Fruit fly (Drosophila melanogaster): Measurements from ENCODE around the gene RhoGAP93B.

Gene RhoGAP93B

dm6 chr3R:21084979-21085378 is 12.6 kb downstream of the RhoGAP93B start:
- TF ChIP-seq CG8478 (optimal IDR thresholded peaks at IDR 0.05) (no peak), CTCF (optimal IDR thresholded peaks at IDR 0.05) (no peak)

DNA sequence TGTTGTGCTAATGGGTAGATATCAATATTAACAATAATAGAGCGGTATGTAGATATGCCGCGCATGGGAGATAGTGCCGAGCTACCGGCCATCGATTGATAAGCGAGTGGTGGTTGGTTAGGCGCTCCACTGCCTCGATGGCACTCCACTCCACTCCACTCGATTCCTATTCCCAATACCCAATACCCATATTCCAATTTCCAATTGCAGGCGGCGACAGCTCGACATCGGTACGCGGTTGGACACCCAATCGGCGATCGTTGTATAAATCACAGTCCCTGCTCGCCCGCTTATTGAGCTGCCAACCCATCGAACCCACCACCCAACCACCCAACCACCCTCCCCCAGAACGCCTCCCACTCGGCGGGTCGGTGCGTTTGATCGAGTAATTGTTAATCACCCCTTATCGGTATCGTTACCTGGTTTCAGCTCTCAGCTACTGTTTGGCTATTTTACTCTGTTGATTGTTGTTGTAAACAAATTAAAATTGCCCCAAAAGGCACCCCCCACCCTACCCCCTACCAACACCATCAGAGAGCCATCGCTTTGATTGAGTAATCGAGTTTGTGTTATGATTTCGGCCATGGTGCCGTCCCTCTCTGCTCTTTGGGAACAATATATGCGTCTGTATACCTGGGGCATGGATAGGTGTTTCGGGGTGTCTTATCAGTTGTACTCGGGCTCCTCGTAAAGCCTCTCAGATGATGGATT is 16.6 kb downstream of the RhoGAP93B start, which contains the start of gene HHEX:
HHEX (minus strand) TSS at position 51 of the 711 bp plus-strand sequence.
- no peak for TF ChIP-seq CTCF (optimal IDR thresholded peaks at IDR 0.05)
- no peak for TF ChIP-seq CG8478 (optimal IDR thresholded peaks at IDR 0.05)

DNA sequence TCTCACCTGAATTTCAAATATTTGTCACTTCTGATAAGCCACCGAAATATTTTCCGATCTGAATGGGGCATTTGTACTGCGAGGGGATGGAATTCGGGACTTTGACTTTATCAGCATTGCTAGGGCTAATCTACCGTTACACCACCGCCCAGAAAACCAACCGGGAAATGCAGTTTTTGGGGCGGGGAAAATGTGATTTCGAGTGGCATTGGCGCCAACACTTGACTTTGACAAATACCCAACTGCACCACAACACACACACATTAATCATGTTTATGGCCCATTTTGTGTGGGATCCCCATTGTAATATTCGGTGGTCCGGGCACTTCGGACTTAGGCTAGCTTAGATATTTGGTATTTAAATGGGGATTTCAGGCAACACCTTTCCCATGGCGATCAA is 18.7 kb downstream of the RhoGAP93B start:
- no peak for TF ChIP-seq CG8478 (optimal IDR thresholded peaks at IDR 0.05)
- TF ChIP-seq CTCF (optimal IDR thresholded peaks at IDR 0.05), result no peak

DNA sequence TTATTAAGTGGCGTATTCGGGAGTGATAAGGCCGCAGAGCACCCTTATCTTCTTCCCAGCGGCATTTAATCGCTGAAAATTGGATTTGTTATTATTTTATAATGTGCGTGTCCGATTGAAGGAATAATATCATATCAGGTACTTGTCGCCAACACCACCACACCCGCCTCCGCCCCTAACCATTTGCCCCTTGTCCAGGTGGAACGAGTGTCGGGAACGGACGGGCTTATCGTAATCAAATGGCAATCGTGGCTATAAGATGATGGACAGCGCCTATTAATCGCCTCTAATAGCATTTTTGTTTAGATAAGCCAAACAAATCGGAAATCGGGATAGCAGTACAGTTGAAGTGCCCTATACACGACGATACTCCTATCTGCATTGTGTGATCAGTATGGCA is 19.4 kb downstream of the RhoGAP93B start:
- TF ChIP-seq CG8478 (optimal IDR thresholded peaks at IDR 0.05), result no peak
- TF ChIP-seq CTCF (optimal IDR thresholded peaks at IDR 0.05), result no peak

dm6 chr3R:21077577-21077976 is 20.1 kb downstream of the RhoGAP93B start:
- TF ChIP-seq CTCF (optimal IDR thresholded peaks at IDR 0.05) (no peak), CG8478 (optimal IDR thresholded peaks at IDR 0.05) (no peak)

DNA sequence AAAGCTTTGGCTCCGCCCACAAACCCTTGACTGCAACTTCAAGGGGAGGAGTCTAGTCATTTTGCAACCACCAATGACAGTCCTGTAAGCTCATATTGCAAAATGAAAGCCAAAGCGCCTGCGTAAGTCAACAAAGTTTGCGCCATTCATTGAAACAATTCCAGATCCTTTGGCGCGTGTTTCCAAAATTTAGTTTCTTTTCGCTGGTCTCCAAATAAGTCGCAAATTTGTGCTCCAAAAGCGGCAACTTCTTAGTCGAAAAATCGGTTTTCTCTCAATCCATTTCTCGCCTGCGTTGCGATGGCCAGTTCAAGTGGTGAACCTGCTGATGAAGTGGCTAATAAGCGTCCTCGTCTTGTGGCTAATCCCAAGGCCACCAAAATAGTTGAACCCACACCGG is 23.9 kb downstream of the RhoGAP93B start, which contains the start of gene dmrt93B:
dmrt93B (plus strand) TSS at position 301 of the 400 bp plus-strand sequence.
- no peak for TF ChIP-seq CTCF (optimal IDR thresholded peaks at IDR 0.05)
- no peak for TF ChIP-seq CG8478 (optimal IDR thresholded peaks at IDR 0.05)

dm6 chr3R:21073141-21073540 is 24.5 kb downstream of the RhoGAP93B start, which contains the start of gene r-l:
Gene r-l (minus strand): TSS chr3R:21073319.
- TF ChIP-seq CTCF (optimal IDR thresholded peaks at IDR 0.05) (peak; percentile 30 to 49), CG8478 (optimal IDR thresholded peaks at IDR 0.05) (no peak)

DNA sequence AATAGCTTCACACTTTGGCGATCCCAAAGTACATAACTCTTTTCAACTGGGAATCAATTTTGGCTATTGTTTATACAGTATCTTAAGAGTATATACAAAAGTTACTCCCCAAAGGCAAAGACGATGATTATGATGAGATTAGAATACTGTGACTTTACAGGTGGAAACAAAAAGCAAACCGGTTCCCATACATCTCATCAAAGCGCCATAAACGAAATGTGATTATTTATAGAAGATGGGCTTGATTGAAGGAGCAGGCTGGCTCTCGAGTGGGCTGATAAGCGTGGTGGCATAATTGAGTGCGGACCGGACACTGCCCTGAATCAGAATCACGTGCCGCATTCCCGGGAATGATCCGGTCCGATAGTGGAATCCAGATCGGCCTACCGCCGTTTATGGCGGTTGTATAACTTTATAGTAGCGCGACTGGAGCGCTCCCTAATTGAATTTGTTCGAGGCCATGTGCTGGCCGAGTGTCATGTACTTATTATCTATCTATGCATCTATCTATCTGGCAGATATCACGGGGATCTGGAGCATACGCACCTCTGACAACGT is 25.6 kb downstream of the RhoGAP93B start:
- TF ChIP-seq CTCF (optimal IDR thresholded peaks at IDR 0.05) (no peak), CG8478 (optimal IDR thresholded peaks at IDR 0.05) (no peak)

dm6 chr3R:21071312-21071711 is 26.3 kb downstream of the RhoGAP93B start:
- TF ChIP-seq CG8478 (optimal IDR thresholded peaks at IDR 0.05), result no peak
- TF ChIP-seq CTCF (optimal IDR thresholded peaks at IDR 0.05), result no peak

DNA sequence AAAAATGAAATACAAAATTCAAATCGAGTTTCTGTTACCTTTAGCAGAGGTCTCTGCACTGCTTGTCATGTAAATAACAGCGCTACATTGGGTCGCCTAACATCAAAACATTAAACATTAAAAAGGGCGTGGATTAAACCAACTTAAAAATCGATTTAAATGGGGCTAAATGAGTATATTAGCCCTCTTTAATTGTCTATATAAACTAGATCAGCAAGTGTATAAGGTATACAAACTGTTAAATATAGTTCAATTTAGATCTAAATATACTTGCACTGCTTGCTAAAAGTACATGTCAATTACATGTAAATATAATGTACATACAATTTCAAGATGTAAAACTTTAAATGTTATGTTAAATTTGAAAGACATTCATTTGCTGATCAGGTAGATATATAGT is 27.9 kb downstream of the RhoGAP93B start:
- no peak for TF ChIP-seq CG8478 (optimal IDR thresholded peaks at IDR 0.05)
- TF ChIP-seq CTCF (optimal IDR thresholded peaks at IDR 0.05), result peak in 1 of 2 experiments; percentile 2

- TF ChIP-seq CTCF (optimal IDR thresholded peaks at IDR 0.05) (no peak), CG8478 (optimal IDR thresholded peaks at IDR 0.05) (no peak)
Observed at dm6 chr3R:21067543-21067942, 30.1 kb downstream of the RhoGAP93B start.

DNA sequence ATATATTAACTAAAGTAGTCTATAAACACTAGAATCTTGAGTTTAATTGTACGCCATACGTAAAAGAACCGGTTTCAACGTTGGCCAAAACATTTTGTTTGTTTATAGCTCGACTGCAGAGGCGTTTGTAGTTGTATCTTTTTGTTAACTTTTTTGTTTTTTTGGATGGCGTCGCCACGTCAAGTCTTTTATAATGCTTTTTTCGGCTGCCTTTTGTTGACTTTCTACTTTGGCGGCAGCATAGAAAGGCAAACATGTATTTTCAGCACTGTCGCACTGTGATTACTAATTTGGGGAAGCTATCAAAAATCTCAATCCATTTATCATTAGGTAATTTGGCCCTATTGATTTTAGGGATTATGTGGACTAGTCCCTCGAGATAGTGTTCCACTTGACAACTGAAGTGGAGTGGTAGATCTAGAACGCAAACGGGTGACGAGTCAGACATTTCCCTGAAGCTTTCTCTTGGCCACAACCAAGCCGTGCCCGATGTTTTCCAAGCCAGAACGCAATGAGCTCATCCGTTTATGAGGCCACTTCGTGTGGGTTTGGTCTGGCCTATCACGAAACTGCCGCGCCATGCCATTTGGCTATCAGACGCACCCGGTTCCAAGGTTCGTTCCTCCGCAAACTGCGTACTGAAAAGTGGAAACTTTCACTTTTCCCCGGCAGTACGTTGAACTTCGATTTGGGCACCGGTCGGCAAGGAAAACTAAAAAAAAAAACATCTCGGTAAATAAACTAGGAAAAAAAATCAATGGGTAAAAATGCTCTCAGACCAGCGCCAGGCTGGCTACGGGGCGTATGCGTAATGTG is 30.9 kb downstream of the RhoGAP93B start:
- no peak for TF ChIP-seq CG8478 (optimal IDR thresholded peaks at IDR 0.05)
- no peak for TF ChIP-seq CTCF (optimal IDR thresholded peaks at IDR 0.05)

DNA sequence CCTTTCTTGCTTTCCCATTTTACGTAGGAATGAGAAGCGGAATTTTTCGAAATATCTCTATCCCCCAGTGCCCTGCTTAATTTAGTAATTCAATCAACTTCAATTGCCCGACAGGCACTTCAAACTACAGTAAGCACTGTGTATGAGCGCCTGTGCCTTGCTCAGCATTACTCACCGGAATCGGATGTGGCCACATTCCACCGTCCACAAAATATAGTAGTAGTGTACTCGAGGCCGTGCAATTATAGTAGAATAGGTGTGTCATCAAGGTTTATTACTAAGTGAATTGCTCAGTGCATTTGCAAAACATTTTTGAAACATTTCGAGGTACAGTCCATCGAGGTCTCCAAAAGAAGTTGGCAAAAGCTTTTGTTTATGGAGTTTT is 31.9 kb downstream of the RhoGAP93B start:
- TF ChIP-seq CTCF (optimal IDR thresholded peaks at IDR 0.05) (no peak), CG8478 (optimal IDR thresholded peaks at IDR 0.05) (no peak)

- peak in 1 of 2 experiments; percentile 22 for TF ChIP-seq CTCF (optimal IDR thresholded peaks at IDR 0.05)
- TF ChIP-seq CG8478 (optimal IDR thresholded peaks at IDR 0.05), result no peak
Observed at dm6 chr3R:21065010-21065695, 32.5 kb downstream of the RhoGAP93B start, which contains the start of gene AnxB9. Gene AnxB9 (plus strand): TSS chr3R:21065241.

All from S2 (cell line).